Worm (Caenorhabditis elegans) whole organism, early embryonic: Measurements from ENCODE around the gene Y53C12A.7.

ENCODE experiments used
- B0310.2 ChIP-seq: sonication (generic microtip); optimal IDR thresholded peaks from 2 replicates; lab custom pipeline; 2016; ENCODE audit warnings: mild to moderate bottlenecking, missing genetic modification characterization, missing compliant biosample characterization
- F13C5.2 ChIP-seq: sonication (generic microtip); optimal IDR thresholded peaks from 2 replicates; lab custom pipeline; 2017; ENCODE audit warnings: mild to moderate bottlenecking, missing genetic modification characterization, inconsistent platforms, missing compliant biosample characterization
- aly-1 ChIP-seq: sonication (generic microtip); optimal IDR thresholded peaks from 2 replicates; lab custom pipeline; 2016; ENCODE audit warnings: missing genetic modification characterization, missing compliant biosample characterization
- ama-1 ChIP-seq: fragments of 150-350 bp; optimal IDR thresholded peaks from 2 replicates; lab custom pipeline; 2014
- ceh-13 ChIP-seq: fragments of 200-800 bp; sonication (Bioruptor generic); optimal IDR thresholded peaks from 2 replicates; lab custom pipeline; 2018; ENCODE audit warnings: mild to moderate bottlenecking, missing genetic modification characterization, missing compliant biosample characterization
- ceh-36 ChIP-seq: sonication (generic microtip); optimal IDR thresholded peaks from 2 replicates; lab custom pipeline; 2016; ENCODE audit warnings: missing genetic modification characterization, inconsistent platforms, missing compliant biosample characterization
- ets-7 ChIP-seq: sonication (generic microtip); optimal IDR thresholded peaks from 2 replicates; lab custom pipeline; 2016; ENCODE audit warnings: missing genotype, missing genetic modification characterization, missing compliant biosample characterization
- flt-1 ChIP-seq: fragments of 200-800 bp; sonication (Bioruptor generic); IDR thresholded peaks from 2 replicates; pipeline ENCODE4 v1.3.6; 2022; ENCODE audit warnings: missing genetic modification characterization, missing compliant biosample characterization
- hmbx-1 ChIP-seq: sonication (generic microtip); optimal IDR thresholded peaks from 2 replicates; lab custom pipeline; 2016; ENCODE audit warnings: mild to moderate bottlenecking, missing genetic modification characterization, missing compliant biosample characterization
- hmg-4 ChIP-seq: fragments of 200-800 bp; sonication (Bioruptor generic); optimal IDR thresholded peaks from 2 replicates; lab custom pipeline; 2018; ENCODE audit warnings: mild to moderate bottlenecking, missing genetic modification characterization, missing compliant biosample characterization
- hnd-1 ChIP-seq: sonication (generic microtip); optimal IDR thresholded peaks from 2 replicates; lab custom pipeline; 2016; ENCODE audit warnings: missing genetic modification characterization, missing compliant biosample characterization
- pes-1 ChIP-seq: fragments of 200-800 bp; sonication (Bioruptor generic); IDR thresholded peaks from 2 replicates; pipeline ENCODE4 v1.3.6; 2022; ENCODE audit warnings: missing genetic modification reagents, missing genetic modification characterization, missing compliant biosample characterization
- scrt-1 ChIP-seq: fragments of 200-800 bp; sonication (Bioruptor generic); IDR thresholded peaks from 2 replicates; pipeline ENCODE4 v1.3.6; 2022; ENCODE audit warnings: missing genetic modification characterization, missing compliant biosample characterization
- sea-1 ChIP-seq: fragments of 200-800 bp; sonication (Bioruptor generic); conservative IDR thresholded peaks from 2 replicates; pipeline ENCODE4 v1.3.6; 2022; ENCODE audit warnings: missing genetic modification characterization, missing compliant biosample characterization
- tbx-11 ChIP-seq: fragments of 200-800 bp; sonication (Bioruptor generic); IDR thresholded peaks from 2 replicates; pipeline ENCODE4 v1.3.6; 2022; ENCODE audit warnings: missing genetic modification characterization, missing compliant biosample characterization
- tbx-37 ChIP-seq: fragments of 200-800 bp; sonication (Bioruptor generic); conservative IDR thresholded peaks from 2 replicates; pipeline ENCODE4 v1.3.6; 2022; ENCODE audit warnings: missing genetic modification reagents, missing genetic modification characterization, missing compliant biosample characterization
- tra-4 ChIP-seq: sonication (generic microtip); optimal IDR thresholded peaks from 2 replicates; lab custom pipeline; 2017; ENCODE audit warnings: missing genetic modification characterization, missing compliant biosample characterization

Y53C12A.7 gene

DNA sequence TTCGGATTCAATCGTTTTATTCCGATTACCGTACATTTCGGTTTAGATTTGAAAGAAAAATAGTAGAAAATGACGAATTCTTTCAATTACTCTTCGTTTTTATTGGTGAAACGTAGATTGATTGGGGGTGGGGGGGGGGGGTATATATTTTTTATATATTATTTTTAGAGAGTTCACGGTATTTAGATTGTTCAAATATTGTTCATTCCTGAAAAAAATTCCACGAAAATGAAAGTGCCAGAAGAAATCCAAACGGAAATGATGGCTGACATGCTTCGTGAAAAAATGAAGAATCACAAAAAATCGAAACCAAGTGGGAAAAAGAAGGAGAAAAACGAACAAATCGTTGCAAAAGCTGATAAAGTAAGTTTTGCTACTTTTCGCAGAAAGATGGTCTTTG is at the start of gene Y53C12A.7, which contains the start of gene Y53C12A.8:
Y53C12A.7 (plus strand) TSS at position 181 of the 400 bp plus-strand sequence.
Y53C12A.8 (minus strand) TSS at position 101 of the 400 bp plus-strand sequence.
- no peak for TF ChIP-seq tra-4 (tag; lab: Kevin White, UChicago)
- no peak for TF ChIP-seq tbx-11
- no peak for TF ChIP-seq B0310.2
- TF ChIP-seq F13C5.2 (tag; lab: Kevin White, UChicago) = no peak

DNA sequence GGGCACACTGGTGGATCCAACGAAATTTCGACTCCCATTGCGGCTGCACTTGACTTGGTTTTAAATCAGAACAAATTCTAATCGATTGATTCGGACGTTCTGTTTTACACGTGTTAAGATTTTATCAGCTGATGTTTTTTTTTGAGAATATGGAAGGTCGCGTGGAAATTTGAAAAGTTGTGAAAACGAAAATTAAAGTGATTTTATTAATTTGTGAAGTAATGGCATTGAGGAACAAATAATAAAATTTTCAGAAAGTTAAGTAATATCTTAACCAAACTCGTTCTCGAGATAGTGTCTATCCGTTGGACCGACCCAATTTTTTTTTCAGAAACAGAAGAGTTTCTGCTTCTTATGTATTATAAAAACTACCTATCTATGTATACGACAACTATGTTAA is 48.6 kb upstream of the Y53C12A.7 start, which contains the start of gene ZK1307.4:
ZK1307.4 (minus strand) TSS at position 101 of the 400 bp plus-strand sequence.
- TF ChIP-seq ceh-36 (tag; lab: Kevin White, UChicago) (no peak), hmg-4 (GFP tag; lab: Kevin White, UChicago) (no peak), tbx-37 (no peak), hnd-1 (no peak), tbx-11 (no peak), ets-7 (no peak), pes-1 (no peak), scrt-1 (GFP tag; lab: Robert Waterston, UW) (no peak), ceh-13 (GFP tag; lab: Kevin White, UChicago) (no peak), F13C5.2 (tag; lab: Kevin White, UChicago) (no peak), aly-1 (tag; lab: Kevin White, UChicago) (no peak), ama-1 (lab: Kevin White, UChicago) (no peak)

DNA sequence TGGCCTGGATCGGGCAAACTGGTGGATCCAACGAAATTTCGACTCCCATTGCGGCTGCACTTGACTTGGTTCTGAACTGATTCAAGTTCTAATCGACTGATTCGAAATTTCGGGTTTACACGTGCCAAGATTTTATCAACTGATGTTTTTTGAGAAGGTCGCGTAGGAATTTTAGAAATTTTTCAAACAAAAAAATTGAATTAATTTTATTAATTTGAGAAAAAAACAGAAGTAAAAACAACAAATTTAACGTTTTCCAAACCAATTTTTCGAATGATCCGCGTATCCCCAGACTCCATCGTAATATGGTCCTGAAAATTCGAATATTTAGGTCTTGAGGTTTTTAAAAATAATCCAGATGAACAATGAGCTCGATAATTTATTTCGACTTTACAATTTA is 47.4 kb upstream of the Y53C12A.7 start, which contains the start of gene ZK1307.3:
ZK1307.3 (minus strand) TSS at position 101 of the 400 bp plus-strand sequence.
- no peak for TF ChIP-seq hmg-4 (GFP tag; lab: Kevin White, UChicago)
- TF ChIP-seq ceh-13 (GFP tag; lab: Kevin White, UChicago) = no peak
- TF ChIP-seq pes-1 = no peak
- no peak for TF ChIP-seq aly-1 (tag; lab: Kevin White, UChicago)
- no peak for TF ChIP-seq tbx-37
- no peak for TF ChIP-seq flt-1 (GFP tag; lab: Robert Waterston, UW)
- no peak for TF ChIP-seq ceh-36 (tag; lab: Kevin White, UChicago)
- no peak for TF ChIP-seq ama-1 (lab: Kevin White, UChicago)
- no peak for TF ChIP-seq scrt-1 (GFP tag; lab: Robert Waterston, UW)
- no peak for TF ChIP-seq B0310.2

DNA sequence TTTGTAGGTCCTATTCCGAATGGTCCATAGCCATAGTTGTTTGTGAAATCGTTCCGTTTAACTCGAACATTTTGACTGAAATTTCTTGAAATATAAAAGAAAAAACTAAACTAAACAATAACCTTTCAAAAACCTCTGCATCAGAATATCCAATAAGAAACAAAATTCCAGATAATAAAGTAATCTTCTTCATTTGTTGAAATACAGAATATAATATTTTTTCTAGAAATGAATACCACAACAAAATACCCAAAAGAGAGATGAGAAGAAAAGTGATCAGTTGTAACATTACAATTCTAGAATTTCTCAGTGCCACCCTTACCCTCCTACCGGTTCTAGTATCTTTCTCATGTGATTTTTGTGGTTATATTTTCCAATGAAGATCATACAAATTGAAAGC is 46.7 kb upstream of the Y53C12A.7 start, which contains the start of gene ZK1307.2:
ZK1307.2 (minus strand) TSS at position 274 of the 400 bp plus-strand sequence.
- TF ChIP-seq ama-1 (lab: Kevin White, UChicago) (no peak), ceh-13 (GFP tag; lab: Kevin White, UChicago) (no peak), ceh-36 (tag; lab: Kevin White, UChicago) (no peak), aly-1 (tag; lab: Kevin White, UChicago) (no peak), flt-1 (GFP tag; lab: Robert Waterston, UW) (no peak), hmg-4 (GFP tag; lab: Kevin White, UChicago) (no peak), hnd-1 (no peak), B0310.2 (no peak), tra-4 (tag; lab: Kevin White, UChicago) (no peak), tbx-37 (no peak), tbx-11 (no peak), hmbx-1 (tag; lab: Kevin White, UChicago) (no peak), F13C5.2 (tag; lab: Kevin White, UChicago) (no peak), ets-7 (no peak), sea-1 (no peak), scrt-1 (GFP tag; lab: Robert Waterston, UW) (no peak), pes-1 (no peak)

DNA sequence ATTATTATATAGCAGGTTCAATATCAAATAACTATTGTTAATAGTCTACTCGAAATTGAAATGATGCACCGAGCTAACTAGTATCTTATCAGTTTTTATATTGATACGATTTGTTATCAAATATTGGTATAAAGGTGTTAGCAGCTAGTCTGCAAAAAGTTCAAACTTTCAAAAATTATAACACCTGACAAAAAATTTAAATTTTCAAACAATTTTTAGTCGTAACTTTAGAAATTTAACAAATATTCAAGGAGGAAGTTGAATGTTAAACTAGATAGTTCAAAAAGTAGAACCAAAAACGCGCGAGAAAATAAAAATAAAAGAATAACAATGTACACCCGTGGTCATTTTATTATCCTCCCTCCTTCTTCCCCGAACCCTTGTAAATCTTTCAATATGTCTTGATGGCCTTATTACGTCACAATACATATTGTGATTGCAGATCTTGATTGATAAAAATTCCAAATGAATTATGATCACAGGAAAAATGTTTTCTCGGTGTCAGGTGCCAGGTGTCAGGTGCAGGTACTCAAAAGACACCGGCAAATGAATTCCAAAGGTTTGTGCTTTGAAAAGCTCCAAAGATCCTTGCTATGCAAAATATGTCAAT is 44.7 kb upstream of the Y53C12A.7 start, which contains the start of gene ZK1307.1:
ZK1307.1 (minus strand) TSS at position 51 of the 610 bp plus-strand sequence.
- no peak for TF ChIP-seq ets-7
- TF ChIP-seq pes-1 = no peak
- no peak for TF ChIP-seq sea-1
- TF ChIP-seq B0310.2 = no peak
- TF ChIP-seq ceh-36 (tag; lab: Kevin White, UChicago) = no peak
- no peak for TF ChIP-seq ama-1 (lab: Kevin White, UChicago)
- TF ChIP-seq scrt-1 (GFP tag; lab: Robert Waterston, UW) = no peak
- no peak for TF ChIP-seq hmbx-1 (tag; lab: Kevin White, UChicago)
- no peak for TF ChIP-seq tbx-11
- no peak for TF ChIP-seq aly-1 (tag; lab: Kevin White, UChicago)
- no peak for TF ChIP-seq ceh-13 (GFP tag; lab: Kevin White, UChicago)
- TF ChIP-seq flt-1 (GFP tag; lab: Robert Waterston, UW) = no peak
- TF ChIP-seq F13C5.2 (tag; lab: Kevin White, UChicago) = no peak
- TF ChIP-seq tra-4 (tag; lab: Kevin White, UChicago) = no peak
- no peak for TF ChIP-seq tbx-37
- TF ChIP-seq hmg-4 (GFP tag; lab: Kevin White, UChicago) = no peak
- TF ChIP-seq hnd-1 = no peak

DNA sequence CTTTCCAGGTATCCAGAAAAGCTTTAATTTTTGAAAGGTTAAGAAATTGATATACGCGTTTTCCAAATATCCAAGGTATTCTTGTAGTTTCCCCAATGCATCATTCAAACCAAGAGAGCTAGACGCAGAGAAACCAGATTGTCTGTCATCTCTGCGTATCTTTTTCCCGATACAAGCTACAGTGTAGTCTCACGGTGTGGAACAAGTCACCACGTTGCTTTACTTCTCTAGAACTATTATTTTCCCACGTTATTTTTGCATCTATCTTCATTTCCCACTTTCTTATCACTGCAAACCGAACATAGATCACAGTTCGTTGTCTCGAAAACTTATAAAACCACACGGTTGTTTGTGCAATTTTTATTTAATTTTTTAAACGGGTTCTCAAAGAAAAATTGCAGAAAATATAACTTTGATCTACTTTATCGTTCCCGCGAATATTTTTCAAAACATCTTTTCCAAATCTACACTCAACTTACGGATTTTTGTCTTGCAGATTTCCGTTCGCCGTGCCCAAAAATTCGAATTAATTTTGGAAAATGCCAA is 44.1 kb upstream of the Y53C12A.7 start, which contains the start of gene gstk-1:
gstk-1 (plus strand) TSS at position 496 of the 546 bp plus-strand sequence.
- TF ChIP-seq ceh-36 (tag; lab: Kevin White, UChicago) (no peak), aly-1 (tag; lab: Kevin White, UChicago) (no peak), scrt-1 (GFP tag; lab: Robert Waterston, UW) (no peak), flt-1 (GFP tag; lab: Robert Waterston, UW) (no peak), tbx-37 (no peak), pes-1 (no peak), hmbx-1 (tag; lab: Kevin White, UChicago) (no peak), hmg-4 (GFP tag; lab: Kevin White, UChicago) (no peak), ceh-13 (GFP tag; lab: Kevin White, UChicago) (no peak), ets-7 (no peak), tbx-11 (no peak), tra-4 (tag; lab: Kevin White, UChicago) (no peak), hnd-1 (no peak), F13C5.2 (tag; lab: Kevin White, UChicago) (no peak), B0310.2 (no peak), sea-1 (no peak), ama-1 (lab: Kevin White, UChicago) (no peak)

DNA sequence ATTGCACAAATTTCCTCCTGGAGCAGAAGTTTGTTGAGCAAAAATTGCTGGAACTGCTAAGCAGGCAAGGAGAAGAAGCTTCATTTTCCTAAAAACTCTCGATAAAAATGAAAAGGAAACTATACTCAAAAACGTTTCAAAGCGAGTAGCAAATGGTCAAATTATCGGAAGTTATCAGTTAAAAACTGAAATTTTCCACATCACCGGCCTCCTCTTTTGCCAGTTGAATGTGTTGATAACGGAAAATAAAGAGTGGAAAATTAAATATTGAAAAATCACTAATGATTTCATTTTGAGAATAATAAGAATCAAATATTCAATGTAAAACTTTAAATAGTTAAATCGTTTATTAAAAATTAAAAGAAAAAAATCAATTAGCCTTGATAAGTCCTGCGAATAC is 41.4 kb upstream of the Y53C12A.7 start, which contains the start of gene ZK1320.2:
ZK1320.2 (minus strand) TSS at position 88 of the 400 bp plus-strand sequence.
- TF ChIP-seq ama-1 (lab: Kevin White, UChicago) (no peak), tra-4 (tag; lab: Kevin White, UChicago) (no peak), B0310.2 (no peak), ets-7 (no peak), tbx-11 (no peak), tbx-37 (no peak), hmbx-1 (tag; lab: Kevin White, UChicago) (no peak), hmg-4 (GFP tag; lab: Kevin White, UChicago) (no peak), hnd-1 (no peak), sea-1 (no peak), flt-1 (GFP tag; lab: Robert Waterston, UW) (no peak), aly-1 (tag; lab: Kevin White, UChicago) (no peak), scrt-1 (GFP tag; lab: Robert Waterston, UW) (no peak)
